Worm (Caenorhabditis elegans) whole organism, early embryonic: ENCODE data around the gene F12A10.6.

Source experiments
- B0310.2 ChIP-seq: sonication (generic microtip); optimal IDR thresholded peaks from 2 replicates; lab custom pipeline; 2016; ENCODE audit warnings: mild to moderate bottlenecking, missing genetic modification characterization, missing compliant biosample characterization
- F13C5.2 ChIP-seq: sonication (generic microtip); optimal IDR thresholded peaks from 2 replicates; lab custom pipeline; 2017; ENCODE audit warnings: mild to moderate bottlenecking, missing genetic modification characterization, inconsistent platforms, missing compliant biosample characterization
- aly-1 ChIP-seq: sonication (generic microtip); optimal IDR thresholded peaks from 2 replicates; lab custom pipeline; 2016; ENCODE audit warnings: missing genetic modification characterization, missing compliant biosample characterization
- ama-1 ChIP-seq: fragments of 150-350 bp; optimal IDR thresholded peaks from 2 replicates; lab custom pipeline; 2014
- ceh-13 ChIP-seq: fragments of 200-800 bp; sonication (Bioruptor generic); optimal IDR thresholded peaks from 2 replicates; lab custom pipeline; 2018; ENCODE audit warnings: mild to moderate bottlenecking, missing genetic modification characterization, missing compliant biosample characterization
- ceh-36 ChIP-seq: sonication (generic microtip); optimal IDR thresholded peaks from 2 replicates; lab custom pipeline; 2016; ENCODE audit warnings: missing genetic modification characterization, inconsistent platforms, missing compliant biosample characterization
- ets-7 ChIP-seq: sonication (generic microtip); optimal IDR thresholded peaks from 2 replicates; lab custom pipeline; 2016; ENCODE audit warnings: missing genotype, missing genetic modification characterization, missing compliant biosample characterization
- flt-1 ChIP-seq: fragments of 200-800 bp; sonication (Bioruptor generic); IDR thresholded peaks from 2 replicates; pipeline ENCODE4 v1.3.6; 2022; ENCODE audit warnings: missing genetic modification characterization, missing compliant biosample characterization
- hmbx-1 ChIP-seq: sonication (generic microtip); optimal IDR thresholded peaks from 2 replicates; lab custom pipeline; 2016; ENCODE audit warnings: mild to moderate bottlenecking, missing genetic modification characterization, missing compliant biosample characterization
- hmg-4 ChIP-seq: fragments of 200-800 bp; sonication (Bioruptor generic); optimal IDR thresholded peaks from 2 replicates; lab custom pipeline; 2018; ENCODE audit warnings: mild to moderate bottlenecking, missing genetic modification characterization, missing compliant biosample characterization
- hnd-1 ChIP-seq: sonication (generic microtip); optimal IDR thresholded peaks from 2 replicates; lab custom pipeline; 2016; ENCODE audit warnings: missing genetic modification characterization, missing compliant biosample characterization
- pes-1 ChIP-seq: fragments of 200-800 bp; sonication (Bioruptor generic); IDR thresholded peaks from 2 replicates; pipeline ENCODE4 v1.3.6; 2022; ENCODE audit warnings: missing genetic modification reagents, missing genetic modification characterization, missing compliant biosample characterization
- scrt-1 ChIP-seq: fragments of 200-800 bp; sonication (Bioruptor generic); IDR thresholded peaks from 2 replicates; pipeline ENCODE4 v1.3.6; 2022; ENCODE audit warnings: missing genetic modification characterization, missing compliant biosample characterization
- sea-1 ChIP-seq: fragments of 200-800 bp; sonication (Bioruptor generic); conservative IDR thresholded peaks from 2 replicates; pipeline ENCODE4 v1.3.6; 2022; ENCODE audit warnings: missing genetic modification characterization, missing compliant biosample characterization
- tbx-11 ChIP-seq: fragments of 200-800 bp; sonication (Bioruptor generic); IDR thresholded peaks from 2 replicates; pipeline ENCODE4 v1.3.6; 2022; ENCODE audit warnings: missing genetic modification characterization, missing compliant biosample characterization
- tbx-37 ChIP-seq: fragments of 200-800 bp; sonication (Bioruptor generic); conservative IDR thresholded peaks from 2 replicates; pipeline ENCODE4 v1.3.6; 2022; ENCODE audit warnings: missing genetic modification reagents, missing genetic modification characterization, missing compliant biosample characterization
- tra-4 ChIP-seq: sonication (generic microtip); optimal IDR thresholded peaks from 2 replicates; lab custom pipeline; 2017; ENCODE audit warnings: missing genetic modification characterization, missing compliant biosample characterization

The F12A10.6 gene

ce11 chrII:5481982-5482381, 12.3 kb downstream of the F12A10.6 start, which contains the start of gene cal-8:
Gene cal-8, minus strand, starts transcription at chrII:5482041.
- no peak for TF ChIP-seq tra-4 (tag; lab: Kevin White, UChicago)
- no peak for TF ChIP-seq flt-1 (GFP tag; lab: Robert Waterston, UW)
- TF ChIP-seq sea-1 (GFP tag; lab: Robert Waterston, UW) = no peak
- TF ChIP-seq ets-7 (tag; lab: Kevin White, UChicago) = no peak
- no peak for TF ChIP-seq ama-1 (lab: Kevin White, UChicago)
- TF ChIP-seq aly-1 = no peak
- no peak for TF ChIP-seq tbx-11 (GFP tag; lab: Robert Waterston, UW)
- no peak for TF ChIP-seq hnd-1
- TF ChIP-seq hmbx-1 (tag; lab: Kevin White, UChicago) = no peak
- no peak for TF ChIP-seq hmg-4 (GFP tag; lab: Kevin White, UChicago)
- TF ChIP-seq ceh-13 = no peak
- no peak for TF ChIP-seq pes-1
- no peak for TF ChIP-seq tbx-37
- no peak for TF ChIP-seq F13C5.2 (tag; lab: Kevin White, UChicago)

- TF ChIP-seq hmg-4 (GFP tag; lab: Kevin White, UChicago) = no peak
- TF ChIP-seq ets-7 (tag; lab: Kevin White, UChicago) = no peak
- TF ChIP-seq ceh-36 (tag; lab: Kevin White, UChicago) = no peak
- TF ChIP-seq tbx-11 (GFP tag; lab: Robert Waterston, UW) = no peak
- TF ChIP-seq aly-1 = no peak
- no peak for TF ChIP-seq hnd-1
- no peak for TF ChIP-seq tbx-37
Observed at ce11 chrII:5478318-5478717, 16.0 kb downstream of the F12A10.6 start, which contains the start of gene F56D1.1. Gene F56D1.1, plus strand, starts transcription at chrII:5478618.

ce11 chrII:5474946-5475345, 19.4 kb downstream of the F12A10.6 start, which contains the start of gene ilcr-2:
Gene ilcr-2, plus strand, starts transcription at chrII:5475246.
- TF ChIP-seq tbx-11 (GFP tag; lab: Robert Waterston, UW) (no peak), hmg-4 (GFP tag; lab: Kevin White, UChicago) (no peak), F13C5.2 (tag; lab: Kevin White, UChicago) (no peak), hmbx-1 (tag; lab: Kevin White, UChicago) (no peak), B0310.2 (tag; lab: Kevin White, UChicago) (no peak), ceh-36 (tag; lab: Kevin White, UChicago) (no peak), hnd-1 (no peak), tra-4 (tag; lab: Kevin White, UChicago) (no peak), tbx-37 (no peak), sea-1 (GFP tag; lab: Robert Waterston, UW) (no peak), ama-1 (lab: Kevin White, UChicago) (no peak)

DNA sequence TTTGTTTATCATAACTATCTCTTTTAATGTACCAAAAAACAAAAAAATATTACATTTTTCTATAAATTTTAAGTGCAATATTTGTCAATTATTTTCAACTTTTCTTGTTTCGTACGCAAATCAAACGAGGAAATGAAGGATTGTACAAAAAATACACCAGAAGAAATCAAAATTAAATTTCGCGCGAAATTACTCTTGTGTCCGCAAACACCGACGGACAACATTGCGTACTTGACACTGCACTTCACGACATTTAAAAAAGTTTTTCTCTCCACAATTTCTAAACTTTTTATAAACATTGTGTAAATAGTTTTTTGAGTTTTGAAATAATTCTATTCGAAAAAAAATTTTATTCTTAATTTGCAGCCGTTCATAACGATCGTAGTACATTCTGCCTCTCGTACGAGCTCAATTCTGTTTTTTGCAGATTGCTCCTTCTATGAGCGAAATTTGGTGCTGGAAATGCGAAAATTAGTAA, 20.3 kb downstream of the F12A10.6 start, which contains the start of gene mrps-16:
mrps-16 (plus strand) TSS at position 428 of the 478 bp plus-strand sequence.
- 0 out of 2 replicates have a peak, but pooled peaks have one; percentile 25 for TF ChIP-seq pes-1
- TF ChIP-seq ama-1 (lab: Kevin White, UChicago) = no peak
- peak; percentile 68 for TF ChIP-seq F13C5.2 (tag; lab: Kevin White, UChicago)

- no peak for TF ChIP-seq ceh-13
- TF ChIP-seq aly-1 = no peak
- no peak for TF ChIP-seq ceh-36 (tag; lab: Kevin White, UChicago)
- TF ChIP-seq sea-1 (GFP tag; lab: Robert Waterston, UW) = no peak
- TF ChIP-seq pes-1 = no peak
- no peak for TF ChIP-seq flt-1 (GFP tag; lab: Robert Waterston, UW)
- no peak for TF ChIP-seq F13C5.2 (tag; lab: Kevin White, UChicago)
- TF ChIP-seq tra-4 (tag; lab: Kevin White, UChicago) = no peak
Observed at ce11 chrII:5465729-5466408, 28.4 kb downstream of the F12A10.6 start, which contains the start of gene clr-1. Gene clr-1, plus strand, starts transcription at chrII:5466358.

DNA sequence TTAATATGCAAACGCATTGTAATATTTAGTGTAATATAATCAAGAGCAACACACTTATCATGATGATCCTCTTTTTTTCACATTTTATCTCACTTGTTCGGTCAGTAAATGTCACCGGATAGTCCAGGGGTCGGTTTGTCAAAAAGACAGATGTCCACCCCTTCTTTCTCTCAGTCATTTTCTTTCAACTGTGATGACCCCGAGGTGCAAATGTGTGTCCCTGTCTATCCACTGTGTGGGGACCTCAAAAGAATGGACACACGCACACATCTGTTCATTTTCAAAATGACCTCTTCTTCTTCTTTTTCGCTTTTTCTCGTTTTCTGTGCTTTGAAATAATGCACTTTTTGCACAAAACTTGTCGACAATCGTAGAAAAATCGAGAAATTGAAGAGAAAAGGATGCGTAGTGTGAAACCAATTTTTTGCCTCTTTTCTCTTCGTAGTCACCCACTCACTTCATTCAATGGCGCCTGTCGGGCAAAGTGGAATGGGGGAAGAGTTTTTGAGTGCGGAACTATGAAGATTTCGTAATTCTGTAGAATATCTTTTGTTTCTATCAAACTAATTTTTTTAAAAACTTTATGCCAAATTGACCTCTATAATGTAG, 30.5 kb downstream of the F12A10.6 start:
- TF ChIP-seq F13C5.2 (tag; lab: Kevin White, UChicago) = peak; percentile 5
- 0 out of 2 replicates have a peak, but pooled peaks have one; percentile 10 for TF ChIP-seq tbx-37
- no peak for TF ChIP-seq sea-1 (GFP tag; lab: Robert Waterston, UW)
- TF ChIP-seq hmg-4 (GFP tag; lab: Kevin White, UChicago) = peak; percentile 47

DNA sequence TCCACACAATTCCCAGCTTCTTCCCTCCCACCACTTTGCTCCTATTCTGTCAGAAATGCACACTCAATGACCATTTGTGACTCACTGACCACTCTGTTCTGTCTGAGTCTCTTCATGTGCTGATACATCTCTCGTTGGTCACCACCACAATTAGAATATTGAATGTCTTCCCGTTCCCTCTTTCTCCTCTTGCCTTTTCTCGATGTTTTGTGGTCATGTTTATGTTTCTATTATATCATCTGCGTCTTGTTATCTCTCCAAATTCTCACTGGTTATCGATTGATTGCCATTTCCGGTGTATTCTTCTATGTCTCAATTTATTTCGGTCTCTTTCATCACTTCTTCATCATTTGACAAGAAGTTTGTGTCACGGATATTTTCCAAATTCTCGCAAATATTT, 33.4 kb downstream of the F12A10.6 start:
- TF ChIP-seq hmbx-1 (tag; lab: Kevin White, UChicago) = no peak
- no peak for TF ChIP-seq aly-1
- no peak for TF ChIP-seq B0310.2 (tag; lab: Kevin White, UChicago)
- no peak for TF ChIP-seq flt-1 (GFP tag; lab: Robert Waterston, UW)
- TF ChIP-seq tra-4 (tag; lab: Kevin White, UChicago) = no peak
- TF ChIP-seq F13C5.2 (tag; lab: Kevin White, UChicago) = no peak
- TF ChIP-seq sea-1 (GFP tag; lab: Robert Waterston, UW) = no peak
- no peak for TF ChIP-seq pes-1
- TF ChIP-seq tbx-37 = no peak
- TF ChIP-seq ceh-13 = no peak
- TF ChIP-seq ama-1 (lab: Kevin White, UChicago) = no peak
- no peak for TF ChIP-seq scrt-1 (GFP tag; lab: Robert Waterston, UW)
- TF ChIP-seq tbx-11 (GFP tag; lab: Robert Waterston, UW) = no peak
- TF ChIP-seq hnd-1 = no peak
- TF ChIP-seq hmg-4 (GFP tag; lab: Kevin White, UChicago) = no peak
- TF ChIP-seq ets-7 (tag; lab: Kevin White, UChicago) = no peak
- no peak for TF ChIP-seq ceh-36 (tag; lab: Kevin White, UChicago)
